Worm (Caenorhabditis elegans) whole organism, L4 larva: ENCODE results near the gene T01E8.8.

Source experiments
- gei-8 ChIP-seq: fragments of 200-800 bp; sonication (Bioruptor generic); optimal IDR thresholded peaks from 2 replicates; lab custom pipeline; 2018; ENCODE audit warnings: mild to moderate bottlenecking, missing genetic modification characterization, missing compliant biosample characterization
- zfp-2 ChIP-seq: sonication (generic microtip); optimal IDR thresholded peaks from 2 replicates; lab custom pipeline; 2016; ENCODE audit warnings: mild to moderate bottlenecking, missing genetic modification characterization, missing compliant biosample characterization

DNA sequence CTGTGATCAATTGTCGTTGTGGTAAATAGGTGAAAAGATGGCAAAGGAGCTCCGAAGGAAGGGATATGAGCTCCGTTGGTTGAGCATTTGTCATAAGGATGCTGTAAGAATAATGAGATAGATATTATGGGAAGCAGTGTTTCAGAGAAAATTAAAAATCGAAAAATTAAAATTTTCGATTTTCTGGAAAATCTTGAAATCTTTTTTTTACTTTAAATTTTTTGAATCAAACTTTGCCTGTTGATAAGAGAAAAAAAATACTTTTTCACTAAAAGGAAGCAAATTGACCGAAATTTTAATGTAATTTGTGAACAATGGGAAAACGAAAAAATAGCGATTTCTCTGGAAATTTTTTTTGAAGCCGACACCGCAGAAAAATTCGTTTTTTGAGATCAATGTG, 8.5 kb downstream of the T01E8.8 start, which contains the start of gene mec-15:
- TF ChIP-seq gei-8 (GFP tag; lab: Kevin White, UChicago) (no peak), zfp-2 (no peak)
